Fruit fly (Drosophila melanogaster): ENCODE results near the gene lovit.

dm6 chr3L:25670880-25671279 is at the start of gene lovit:
- no peak for TF ChIP-seq bab1 (GFP tag; optimal IDR thresholded peaks at IDR 0.05)
- TF ChIP-seq Hr96 (GFP tag; optimal IDR thresholded peaks at IDR 0.05): no peak
- no peak for TF ChIP-seq kay (GFP tag; ENCODE audit: borderline replicate concordance)
- no peak for TF ChIP-seq Crg-1 (GFP tag; optimal IDR thresholded peaks at IDR 0.05)
- no peak for TF ChIP-seq tj (GFP tag; optimal IDR thresholded peaks at IDR 0.05)
- TF ChIP-seq Mnt (GFP tag; optimal IDR thresholded peaks at IDR 0.05): no peak
- no peak for TF ChIP-seq ovo (GFP tag; optimal IDR thresholded peaks at IDR 0.05)
- TF ChIP-seq CG5204 (GFP tag; optimal IDR thresholded peaks at IDR 0.05): no peak
- TF ChIP-seq CG11617 (GFP tag; optimal IDR thresholded peaks at IDR 0.05): no peak
- TF ChIP-seq CG1620 (GFP tag; optimal IDR thresholded peaks at IDR 0.05): no peak
